Worm (Caenorhabditis elegans) whole organism, midembryonic: ENCODE data around the gene col-80.

Source experiments
- T22C8.4 ChIP-seq: fragments of 200-800 bp; sonication (Bioruptor generic); IDR thresholded peaks from 2 replicates; pipeline ENCODE4 v1.3.6; 2022; ENCODE audit warnings: missing genetic modification characterization, missing compliant biosample characterization
- cog-1 ChIP-seq: sonication (generic microtip); optimal IDR thresholded peaks from 2 replicates; lab custom pipeline; 2016; ENCODE audit warnings: missing genetic modification characterization, missing compliant biosample characterization
- flt-1 ChIP-seq: fragments of 200-800 bp; sonication (Bioruptor generic); IDR thresholded peaks from 2 replicates; pipeline ENCODE4 v1.3.6; 2022; ENCODE audit warnings: missing genetic modification characterization, missing compliant biosample characterization
- klf-2 ChIP-seq: fragments of 200-800 bp; sonication (Bioruptor generic); conservative IDR thresholded peaks from 2 replicates; pipeline ENCODE4 v1.3.6; 2022; ENCODE audit warnings: missing genetic modification reagents, missing genetic modification characterization, missing compliant biosample characterization
- med-1 ChIP-seq: sonication (generic microtip); optimal IDR thresholded peaks from 2 replicates; lab custom pipeline; 2017; ENCODE audit warnings: missing genetic modification characterization, mild to moderate bottlenecking, missing compliant biosample characterization, antibody characterized with exemption, missing genetic modification reagents; ENCODE audit not compliant: insufficient read depth
- ref-1 ChIP-seq: fragments of 200-800 bp; sonication (Bioruptor generic); conservative IDR thresholded peaks from 2 replicates; pipeline ENCODE4 v1.3.6; 2022; ENCODE audit warnings: missing genetic modification reagents, missing genetic modification characterization, missing compliant biosample characterization
- tab-1 ChIP-seq: fragments of 200-800 bp; sonication (Bioruptor generic); IDR thresholded peaks from 2 replicates; pipeline ENCODE4 v1.3.6; 2022; ENCODE audit warnings: missing genetic modification characterization, missing compliant biosample characterization
- ztf-23 ChIP-seq: fragments of 200-800 bp; sonication (Bioruptor generic); IDR thresholded peaks from 2 replicates; pipeline ENCODE4 v1.3.6; 2022; ENCODE audit warnings: missing genetic modification reagents, missing genetic modification characterization, missing compliant biosample characterization
- ztf-29 ChIP-seq: fragments of 200-800 bp; sonication (Bioruptor generic); IDR thresholded peaks from 2 replicates; pipeline ENCODE4 v1.3.6; 2022; ENCODE audit warnings: missing genetic modification reagents, missing genetic modification characterization, missing compliant biosample characterization

col-80 gene

DNA sequence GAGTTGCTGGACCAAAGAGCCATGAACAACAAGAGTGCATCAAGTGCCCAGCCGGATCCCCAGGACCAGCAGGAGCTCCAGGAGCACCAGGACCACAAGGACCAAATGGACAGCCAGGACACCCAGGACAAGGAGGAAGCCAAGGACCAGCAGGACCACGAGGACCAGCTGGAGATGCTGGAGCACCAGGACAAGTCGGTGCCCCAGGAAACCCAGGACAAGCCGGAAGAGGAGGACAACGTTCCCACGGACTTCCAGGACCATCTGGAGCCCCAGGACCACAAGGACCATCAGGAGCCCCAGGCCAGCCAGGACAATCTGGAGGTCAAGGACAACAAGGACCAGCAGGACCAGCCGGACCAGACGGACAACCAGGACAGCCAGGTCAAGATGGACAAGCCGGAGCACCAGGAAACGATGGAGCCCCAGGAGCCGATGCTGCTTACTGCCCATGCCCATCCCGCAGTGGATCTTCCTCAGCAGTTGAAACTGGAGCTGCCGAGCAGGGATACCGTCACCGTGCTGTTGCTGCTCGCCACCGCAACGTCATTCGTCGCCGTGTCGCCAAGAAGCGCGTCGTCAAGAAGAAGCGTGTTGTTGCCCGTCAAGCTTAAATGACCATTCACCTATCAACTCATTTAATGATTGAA, 1.5 kb upstream of the col-80 start:
- no peak for TF ChIP-seq flt-1 (GFP tag; lab: Robert Waterston, UW)

DNA sequence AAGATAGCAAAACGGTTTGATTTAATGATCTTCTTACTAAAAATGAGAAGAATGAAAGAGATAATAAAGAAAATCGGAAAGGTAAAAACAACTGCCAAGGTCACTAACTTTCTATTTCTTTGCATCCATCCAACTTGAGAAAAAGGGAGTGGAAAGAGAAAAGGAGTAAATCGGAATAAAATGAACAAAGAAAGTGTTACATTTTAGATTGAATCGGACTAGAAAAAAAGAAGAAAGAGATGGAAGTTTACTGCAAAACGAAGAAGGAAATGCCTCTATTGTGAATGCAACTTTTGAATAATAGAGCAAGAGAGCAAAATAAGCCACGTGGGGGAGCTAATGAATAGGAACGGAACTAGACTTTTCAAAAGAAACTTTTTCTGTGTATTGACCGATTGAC, 963 bp upstream of the col-80 start:
- TF ChIP-seq T22C8.4 (GFP tag; lab: Robert Waterston, UW) (no peak), ztf-23 (GFP tag; lab: Robert Waterston, UW) (no peak), tab-1 (GFP tag; lab: Robert Waterston, UW) (no peak)

ce11 chrII:10707439-10708096, 567 bp downstream of the col-80 start:
- TF ChIP-seq tab-1 (GFP tag; lab: Robert Waterston, UW): no peak
- no peak for TF ChIP-seq ref-1 (GFP tag; lab: Robert Waterston, UW)
- TF ChIP-seq ztf-29 (GFP tag; lab: Robert Waterston, UW): no peak
- TF ChIP-seq flt-1 (GFP tag; lab: Robert Waterston, UW): no peak
- no peak for TF ChIP-seq cog-1 (tag; lab: Kevin White, UChicago)
- no peak for TF ChIP-seq med-1 (GFP tag; lab: Kevin White, UChicago)
- no peak for TF ChIP-seq ztf-23 (GFP tag; lab: Robert Waterston, UW)
- TF ChIP-seq klf-2 (GFP tag; lab: Robert Waterston, UW): no peak
- no peak for TF ChIP-seq T22C8.4 (GFP tag; lab: Robert Waterston, UW)

- TF ChIP-seq ztf-29 (GFP tag; lab: Robert Waterston, UW) (no peak), flt-1 (GFP tag; lab: Robert Waterston, UW) (no peak), T22C8.4 (GFP tag; lab: Robert Waterston, UW) (no peak), ref-1 (GFP tag; lab: Robert Waterston, UW) (no peak), med-1 (GFP tag; lab: Kevin White, UChicago) (no peak), tab-1 (GFP tag; lab: Robert Waterston, UW) (no peak), klf-2 (GFP tag; lab: Robert Waterston, UW) (no peak), ztf-23 (GFP tag; lab: Robert Waterston, UW) (no peak), cog-1 (tag; lab: Kevin White, UChicago) (no peak)
Observed at ce11 chrII:10708660-10709059, 1.7 kb downstream of the col-80 start, which contains the start of gene bli-1. TSS of gene bli-1 (plus strand) at chrII:10708960.

ce11 chrII:10714262-10714933, 7.4 kb downstream of the col-80 start, which contains the start of the genes dph-2 and C09G5.7:
TSS of gene dph-2 (minus strand) at chrII:10714297.
TSS of gene C09G5.7 (plus strand) at chrII:10714883.
- TF ChIP-seq med-1 (GFP tag; lab: Kevin White, UChicago) (no peak), T22C8.4 (GFP tag; lab: Robert Waterston, UW) (no peak), ztf-23 (GFP tag; lab: Robert Waterston, UW) (no peak), cog-1 (tag; lab: Kevin White, UChicago) (no peak), klf-2 (GFP tag; lab: Robert Waterston, UW) (no peak), ztf-29 (GFP tag; lab: Robert Waterston, UW) (no peak), ref-1 (GFP tag; lab: Robert Waterston, UW) (no peak), tab-1 (GFP tag; lab: Robert Waterston, UW) (no peak), flt-1 (GFP tag; lab: Robert Waterston, UW) (no peak)

ce11 chrII:10717124-10717523, 10.1 kb downstream of the col-80 start, which contains the start of gene C09G5.13:
TSS of gene C09G5.13 (plus strand) at chrII:10717424.
- TF ChIP-seq ref-1 (GFP tag; lab: Robert Waterston, UW): no peak
- TF ChIP-seq cog-1 (tag; lab: Kevin White, UChicago): no peak
- TF ChIP-seq tab-1 (GFP tag; lab: Robert Waterston, UW): no peak
- TF ChIP-seq ztf-23 (GFP tag; lab: Robert Waterston, UW): no peak
- TF ChIP-seq ztf-29 (GFP tag; lab: Robert Waterston, UW): no peak
- TF ChIP-seq med-1 (GFP tag; lab: Kevin White, UChicago): no peak
- no peak for TF ChIP-seq klf-2 (GFP tag; lab: Robert Waterston, UW)
- no peak for TF ChIP-seq T22C8.4 (GFP tag; lab: Robert Waterston, UW)
- no peak for TF ChIP-seq flt-1 (GFP tag; lab: Robert Waterston, UW)

ce11 chrII:10719931-10720330, 12.9 kb downstream of the col-80 start, which contains the start of gene mks-5:
TSS of gene mks-5 (plus strand) at chrII:10720231.
- no peak for TF ChIP-seq flt-1 (GFP tag; lab: Robert Waterston, UW)
- TF ChIP-seq tab-1 (GFP tag; lab: Robert Waterston, UW): no peak
- no peak for TF ChIP-seq T22C8.4 (GFP tag; lab: Robert Waterston, UW)
- TF ChIP-seq klf-2 (GFP tag; lab: Robert Waterston, UW): no peak
- no peak for TF ChIP-seq ref-1 (GFP tag; lab: Robert Waterston, UW)
- TF ChIP-seq cog-1 (tag; lab: Kevin White, UChicago): no peak
- no peak for TF ChIP-seq ztf-23 (GFP tag; lab: Robert Waterston, UW)
- no peak for TF ChIP-seq ztf-29 (GFP tag; lab: Robert Waterston, UW)
- no peak for TF ChIP-seq med-1 (GFP tag; lab: Kevin White, UChicago)

DNA sequence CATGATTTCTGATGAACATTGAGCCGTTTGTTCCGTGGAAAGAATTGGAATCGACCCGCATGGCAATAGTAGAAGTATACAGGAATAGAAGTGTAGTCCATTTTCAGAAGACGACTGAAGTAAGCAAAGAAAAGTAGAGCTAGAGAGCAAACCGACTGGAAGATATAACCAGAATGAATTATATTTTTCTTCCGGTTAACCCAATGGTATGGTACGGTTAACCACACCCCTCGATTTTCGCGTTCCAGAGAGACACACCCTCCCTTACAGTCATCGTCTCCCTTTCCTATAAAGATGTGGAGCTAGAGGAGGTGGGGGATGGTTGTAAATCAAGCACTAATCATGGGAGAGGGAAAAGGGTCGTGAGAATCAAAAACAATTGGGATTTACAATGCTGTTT, 16.1 kb downstream of the col-80 start, which contains the start of gene C09G5.14:
TSS of gene C09G5.14 (minus strand) at position 101 of the 400 bp plus-strand sequence.
- TF ChIP-seq flt-1 (GFP tag; lab: Robert Waterston, UW): no peak
- TF ChIP-seq ref-1 (GFP tag; lab: Robert Waterston, UW): no peak
- TF ChIP-seq cog-1 (tag; lab: Kevin White, UChicago): no peak
- TF ChIP-seq tab-1 (GFP tag; lab: Robert Waterston, UW): no peak
- TF ChIP-seq ztf-29 (GFP tag; lab: Robert Waterston, UW): no peak
- no peak for TF ChIP-seq T22C8.4 (GFP tag; lab: Robert Waterston, UW)
